Worm (Caenorhabditis elegans) whole organism, L2 larva: Measurements from ENCODE around the gene ifp-1.

Experiments
- aly-2 ChIP-seq: fragments of 150-350 bp; optimal IDR thresholded peaks from 2 replicates; lab custom pipeline; 2014; ENCODE audit warnings: missing biosample characterization, missing genetic modification characterization
- ama-1 ChIP-seq: fragments of 150-350 bp; optimal IDR thresholded peaks from 2 replicates; lab custom pipeline; 2018; ENCODE audit warnings: inconsistent platforms
- ceh-82 ChIP-seq: fragments of 150-350 bp; optimal IDR thresholded peaks from 2 replicates; lab custom pipeline; 2014; ENCODE audit warnings: missing biosample characterization, missing genetic modification characterization
- elt-3 ChIP-seq: sonication (generic microtip); optimal IDR thresholded peaks from 2 replicates; lab custom pipeline; 2017; ENCODE audit warnings: missing biosample characterization, missing genetic modification characterization
- lin-11 ChIP-seq: fragments of 150-350 bp; sonication (generic microtip); optimal IDR thresholded peaks from 2 replicates; lab custom pipeline; 2014; ENCODE audit warnings: missing biosample characterization, missing genetic modification characterization, inconsistent platforms, mixed read lengths
- mdl-1 ChIP-seq, 2 experiments: fragments of 150-350 bp in 1 of 2; sonication (generic microtip) in 1 of 2; optimal IDR thresholded peaks; 2 replicates each; lab custom pipeline; 2017; ENCODE audit warnings: missing biosample characterization in 2 of 2, missing genetic modification characterization in 2 of 2
- nhr-10 ChIP-seq: sonication (generic microtip); optimal IDR thresholded peaks from 2 replicates; lab custom pipeline; 2017; ENCODE audit warnings: missing biosample characterization, missing genetic modification characterization
- nhr-11 ChIP-seq: fragments of 150-350 bp; optimal IDR thresholded peaks from 2 replicates; lab custom pipeline; 2014; ENCODE audit warnings: missing biosample characterization, missing genetic modification characterization
- nhr-237 ChIP-seq: fragments of 150-350 bp; optimal IDR thresholded peaks from 2 replicates; lab custom pipeline; 2014; ENCODE audit warnings: missing biosample characterization, missing genetic modification characterization
- nhr-6 ChIP-seq: fragments of 150-350 bp; optimal IDR thresholded peaks from 2 replicates; lab custom pipeline; 2014; ENCODE audit warnings: missing biosample characterization, missing genetic modification characterization
- sem-4 ChIP-seq: fragments of 150-350 bp; optimal IDR thresholded peaks from 2 replicates; lab custom pipeline; 2014; ENCODE audit warnings: missing biosample characterization, missing genetic modification reagents, missing genetic modification characterization

- no peak for TF ChIP-seq ceh-82 (tag; lab: Kevin White, UChicago)
- TF ChIP-seq mdl-1 (tag; optimal IDR thresholded peaks at IDR 0.05; lab: Kevin White, UChicago): no peak
- TF ChIP-seq lin-11: no peak
- no peak for TF ChIP-seq ama-1 (lab: Kevin White, UChicago)
- peak; percentile 44 for TF ChIP-seq nhr-11 (tag; lab: Kevin White, UChicago)
- TF ChIP-seq elt-3 (tag; lab: Kevin White, UChicago): no peak
- no peak for TF ChIP-seq nhr-237 (tag; lab: Kevin White, UChicago)
- peak; percentile 12 for TF ChIP-seq sem-4 (tag; lab: Kevin White, UChicago)
- no peak for TF ChIP-seq aly-2 (tag; lab: Kevin White, UChicago)
- no peak for TF ChIP-seq nhr-10 (tag; lab: Kevin White, UChicago)
- no peak for TF ChIP-seq nhr-6 (tag; lab: Kevin White, UChicago)
Measured at ce11 chrX:9637700-9638099, 42.3 kb downstream of the ifp-1 start.
